Worm (Caenorhabditis elegans) whole organism, midembryonic: ENCODE results near the gene sams-4.

Source experiments
- T22C8.4 ChIP-seq: fragments of 200-800 bp; sonication (Bioruptor generic); IDR thresholded peaks from 2 replicates; pipeline ENCODE4 v1.3.6; 2022; ENCODE audit warnings: missing genetic modification characterization, missing compliant biosample characterization
- cog-1 ChIP-seq: sonication (generic microtip); optimal IDR thresholded peaks from 2 replicates; lab custom pipeline; 2016; ENCODE audit warnings: missing genetic modification characterization, missing compliant biosample characterization
- flt-1 ChIP-seq: fragments of 200-800 bp; sonication (Bioruptor generic); IDR thresholded peaks from 2 replicates; pipeline ENCODE4 v1.3.6; 2022; ENCODE audit warnings: missing genetic modification characterization, missing compliant biosample characterization
- klf-2 ChIP-seq: fragments of 200-800 bp; sonication (Bioruptor generic); conservative IDR thresholded peaks from 2 replicates; pipeline ENCODE4 v1.3.6; 2022; ENCODE audit warnings: missing genetic modification reagents, missing genetic modification characterization, missing compliant biosample characterization
- med-1 ChIP-seq: sonication (generic microtip); optimal IDR thresholded peaks from 2 replicates; lab custom pipeline; 2017; ENCODE audit warnings: missing genetic modification characterization, mild to moderate bottlenecking, missing compliant biosample characterization, antibody characterized with exemption, missing genetic modification reagents; ENCODE audit not compliant: insufficient read depth
- ref-1 ChIP-seq: fragments of 200-800 bp; sonication (Bioruptor generic); conservative IDR thresholded peaks from 2 replicates; pipeline ENCODE4 v1.3.6; 2022; ENCODE audit warnings: missing genetic modification reagents, missing genetic modification characterization, missing compliant biosample characterization
- tab-1 ChIP-seq: fragments of 200-800 bp; sonication (Bioruptor generic); IDR thresholded peaks from 2 replicates; pipeline ENCODE4 v1.3.6; 2022; ENCODE audit warnings: missing genetic modification characterization, missing compliant biosample characterization
- ztf-23 ChIP-seq: fragments of 200-800 bp; sonication (Bioruptor generic); IDR thresholded peaks from 2 replicates; pipeline ENCODE4 v1.3.6; 2022; ENCODE audit warnings: missing genetic modification reagents, missing genetic modification characterization, missing compliant biosample characterization
- ztf-29 ChIP-seq: fragments of 200-800 bp; sonication (Bioruptor generic); IDR thresholded peaks from 2 replicates; pipeline ENCODE4 v1.3.6; 2022; ENCODE audit warnings: missing genetic modification reagents, missing genetic modification characterization, missing compliant biosample characterization

The sams-4 gene

ce11 chrIV:5816466-5816865, 29.7 kb downstream of the sams-4 start:
- TF ChIP-seq klf-2 (GFP tag; lab: Robert Waterston, UW) (no peak), flt-1 (no peak), cog-1 (no peak), med-1 (GFP tag; lab: Kevin White, UChicago) (no peak), ztf-29 (GFP tag; lab: Robert Waterston, UW) (no peak), tab-1 (GFP tag; lab: Robert Waterston, UW) (no peak), ref-1 (GFP tag; lab: Robert Waterston, UW) (no peak), ztf-23 (GFP tag; lab: Robert Waterston, UW) (no peak), T22C8.4 (GFP tag; lab: Robert Waterston, UW) (no peak)

- TF ChIP-seq flt-1 (no peak), klf-2 (GFP tag; lab: Robert Waterston, UW) (no peak), ref-1 (GFP tag; lab: Robert Waterston, UW) (no peak), med-1 (GFP tag; lab: Kevin White, UChicago) (no peak), T22C8.4 (GFP tag; lab: Robert Waterston, UW) (no peak), ztf-23 (GFP tag; lab: Robert Waterston, UW) (no peak), cog-1 (no peak), tab-1 (GFP tag; lab: Robert Waterston, UW) (no peak), ztf-29 (GFP tag; lab: Robert Waterston, UW) (no peak)
These were observed 32.0 kb downstream of the sams-4 start, which contains the start of gene oops-1 for ce11 chrIV:5814092-5814650. oops-1 (minus strand) TSS chrIV:5814142.

ce11 chrIV:5811079-5811622, 35.0 kb downstream of the sams-4 start:
- TF ChIP-seq T22C8.4 (GFP tag; lab: Robert Waterston, UW) = no peak
- TF ChIP-seq flt-1 = no peak
- TF ChIP-seq ztf-29 (GFP tag; lab: Robert Waterston, UW) = no peak
- TF ChIP-seq med-1 (GFP tag; lab: Kevin White, UChicago) = no peak
- TF ChIP-seq tab-1 (GFP tag; lab: Robert Waterston, UW) = no peak
- TF ChIP-seq klf-2 (GFP tag; lab: Robert Waterston, UW) = no peak
- TF ChIP-seq ref-1 (GFP tag; lab: Robert Waterston, UW) = no peak
- no peak for TF ChIP-seq ztf-23 (GFP tag; lab: Robert Waterston, UW)
- TF ChIP-seq cog-1 = no peak

ce11 chrIV:5809733-5810132, 36.4 kb downstream of the sams-4 start:
- no peak for TF ChIP-seq flt-1
- no peak for TF ChIP-seq med-1 (GFP tag; lab: Kevin White, UChicago)
- no peak for TF ChIP-seq ztf-23 (GFP tag; lab: Robert Waterston, UW)
- TF ChIP-seq tab-1 (GFP tag; lab: Robert Waterston, UW) = no peak
- no peak for TF ChIP-seq klf-2 (GFP tag; lab: Robert Waterston, UW)
- no peak for TF ChIP-seq T22C8.4 (GFP tag; lab: Robert Waterston, UW)
- no peak for TF ChIP-seq cog-1
- TF ChIP-seq ref-1 (GFP tag; lab: Robert Waterston, UW) = no peak

ce11 chrIV:5806909-5807308, 39.3 kb downstream of the sams-4 start, which contains the start of gene lntl-1:
lntl-1 (minus strand) TSS chrIV:5807093.
- TF ChIP-seq tab-1 (GFP tag; lab: Robert Waterston, UW) (no peak), klf-2 (GFP tag; lab: Robert Waterston, UW) (no peak), flt-1 (no peak)

ce11 chrIV:5806348-5806747, 39.8 kb downstream of the sams-4 start:
- TF ChIP-seq cog-1 = no peak
- no peak for TF ChIP-seq flt-1
- TF ChIP-seq tab-1 (GFP tag; lab: Robert Waterston, UW) = no peak
- no peak for TF ChIP-seq ztf-23 (GFP tag; lab: Robert Waterston, UW)
- no peak for TF ChIP-seq ref-1 (GFP tag; lab: Robert Waterston, UW)
- TF ChIP-seq ztf-29 (GFP tag; lab: Robert Waterston, UW) = no peak
- TF ChIP-seq klf-2 (GFP tag; lab: Robert Waterston, UW) = no peak
- TF ChIP-seq med-1 (GFP tag; lab: Kevin White, UChicago) = no peak
- no peak for TF ChIP-seq T22C8.4 (GFP tag; lab: Robert Waterston, UW)

- TF ChIP-seq ztf-23 (GFP tag; lab: Robert Waterston, UW) (no peak), flt-1 (no peak), klf-2 (GFP tag; lab: Robert Waterston, UW) (no peak), ztf-29 (GFP tag; lab: Robert Waterston, UW) (no peak), T22C8.4 (GFP tag; lab: Robert Waterston, UW) (no peak), ref-1 (GFP tag; lab: Robert Waterston, UW) (no peak), tab-1 (GFP tag; lab: Robert Waterston, UW) (no peak), cog-1 (no peak), med-1 (GFP tag; lab: Kevin White, UChicago) (no peak)
These were observed 40.7 kb downstream of the sams-4 start for ce11 chrIV:5805477-5805876.

- TF ChIP-seq cog-1 (no peak), ztf-23 (GFP tag; lab: Robert Waterston, UW) (no peak), tab-1 (GFP tag; lab: Robert Waterston, UW) (no peak), med-1 (GFP tag; lab: Kevin White, UChicago) (no peak), ref-1 (GFP tag; lab: Robert Waterston, UW) (no peak), ztf-29 (GFP tag; lab: Robert Waterston, UW) (no peak), klf-2 (GFP tag; lab: Robert Waterston, UW) (no peak), T22C8.4 (GFP tag; lab: Robert Waterston, UW) (no peak), flt-1 (no peak)
These were observed 42.6 kb downstream of the sams-4 start for ce11 chrIV:5803510-5804013.

- no peak for TF ChIP-seq cog-1
- TF ChIP-seq ref-1 (GFP tag; lab: Robert Waterston, UW) = no peak
- TF ChIP-seq med-1 (GFP tag; lab: Kevin White, UChicago) = no peak
- no peak for TF ChIP-seq tab-1 (GFP tag; lab: Robert Waterston, UW)
- TF ChIP-seq flt-1 = no peak
- TF ChIP-seq ztf-29 (GFP tag; lab: Robert Waterston, UW) = no peak
- no peak for TF ChIP-seq ztf-23 (GFP tag; lab: Robert Waterston, UW)
- no peak for TF ChIP-seq klf-2 (GFP tag; lab: Robert Waterston, UW)
These were observed 46.6 kb downstream of the sams-4 start for ce11 chrIV:5799577-5799976.
